Fruit fly (Drosophila melanogaster) whole organism, embryonic: Measurements from ENCODE around the gene CG9682.

Experiments
- CG15514 ChIP-seq: fragments of 200-800 bp; sonication (Bioruptor generic); optimal IDR thresholded peaks from 3 replicates; lab custom pipeline; 2017; ENCODE audit warnings: missing biosample characterization, missing genetic modification characterization, mild to moderate bottlenecking, moderate library complexity, missing genetic modification reagents
- CG30431 ChIP-seq: fragments of 200-800 bp; sonication (Bioruptor generic); optimal IDR thresholded peaks from 2 replicates; lab custom pipeline; 2017; ENCODE audit warnings: missing biosample characterization, missing genetic modification characterization
- bigmax ChIP-seq: fragments of 200-800 bp; sonication (Bioruptor generic); optimal IDR thresholded peaks from 2 replicates; lab custom pipeline; 2018; ENCODE audit warnings: missing biosample characterization, mild to moderate bottlenecking, missing genetic modification characterization
- lmd ChIP-seq: fragments of 200-800 bp; sonication (Bioruptor generic); IDR thresholded peaks from 2 replicates; pipeline ENCODE4 v1.3.6; 2022; ENCODE audit warnings: missing biosample characterization, missing genetic modification characterization
- shn ChIP-seq: fragments of 200-800 bp; sonication (Bioruptor generic); optimal IDR thresholded peaks from 3 replicates; lab custom pipeline; 2016; ENCODE audit warnings: missing biosample characterization, missing genetic modification characterization

DNA sequence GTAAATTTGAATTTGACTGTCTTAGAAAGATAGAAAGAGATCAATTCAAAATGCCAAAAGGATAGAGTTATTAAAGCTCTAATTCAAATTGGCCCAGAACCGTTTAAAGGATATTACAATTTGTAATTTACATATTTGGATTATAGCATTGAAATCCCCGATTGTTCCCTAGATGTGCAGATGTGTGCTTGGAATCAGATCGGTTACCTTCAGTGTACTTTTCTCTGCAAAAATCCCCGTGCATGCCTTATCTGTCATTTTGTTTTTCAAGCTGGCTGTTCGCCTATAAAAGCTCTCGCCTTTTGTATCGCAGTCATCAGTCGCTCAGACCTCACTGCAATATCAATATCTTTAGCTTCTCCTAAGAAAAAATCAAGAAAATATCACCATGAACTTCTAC lies 40.2 kb upstream of the CG9682 start, which contains the start of gene CecA1:
- no peak for TF ChIP-seq CG15514 (GFP tag; lab: Kevin White, UChicago)
- TF ChIP-seq CG30431 (GFP tag; lab: Kevin White, UChicago), result no peak
- no peak for TF ChIP-seq lmd (GFP tag; lab: Robert Waterston, UW)
- TF ChIP-seq shn, result no peak
- TF ChIP-seq bigmax (GFP tag; lab: Kevin White, UChicago), result no peak
